Fruit fly (Drosophila melanogaster): Measurements from ENCODE around the gene Ref2.

- TF ChIP-seq rn (GFP tag; IDR thresholded peaks at IDR 0.05) (no peak), EcR (GFP tag; optimal IDR thresholded peaks at IDR 0.05) (no peak), CG17806 (tag; optimal IDR thresholded peaks at IDR 0.05) (no peak), CG12605 (GFP tag; IDR thresholded peaks at IDR 0.05) (no peak), CG34367 (tag; optimal IDR thresholded peaks at IDR 0.05) (no peak), CG9948 (tag; optimal IDR thresholded peaks at IDR 0.05) (no peak)
Measured at dm6 chr2L:12646256-12646655, at the start of gene Ref2.

Data from whole organism, pupa.